Worm (Caenorhabditis elegans) whole organism, L4 larva: Measurements from ENCODE around the gene sra-28.

ENCODE experiments used
- D1046.2 ChIP-seq: fragments of 200-800 bp; sonication (Bioruptor generic); IDR thresholded peaks from 2 replicates; pipeline ENCODE4 v1.3.6; 2022; ENCODE audit warnings: missing genetic modification characterization, missing compliant biosample characterization
- F10B5.3 ChIP-seq: sonication (generic microtip); optimal IDR thresholded peaks from 2 replicates; lab custom pipeline; 2016; ENCODE audit warnings: mild to moderate bottlenecking, missing genetic modification characterization, missing compliant biosample characterization
- F37D6.2 ChIP-seq: sonication (generic microtip); optimal IDR thresholded peaks from 2 replicates; lab custom pipeline; 2016; ENCODE audit warnings: mild to moderate bottlenecking, missing genetic modification characterization, missing compliant biosample characterization
- F44E2.7 ChIP-seq: fragments of 200-800 bp; sonication (Bioruptor generic); IDR thresholded peaks from 2 replicates; pipeline ENCODE4 v2.1.2; 2022; ENCODE audit warnings: missing genetic modification characterization, missing compliant biosample characterization
- R02D3.7 ChIP-seq: fragments of 150-350 bp; sonication (generic microtip); optimal IDR thresholded peaks from 3 replicates; lab custom pipeline; 2014; ENCODE audit warnings: missing biosample characterization, missing genetic modification characterization
- Y75B8A.6 ChIP-seq: fragments of 200-800 bp; sonication (Bioruptor generic); IDR thresholded peaks from 2 replicates; pipeline ENCODE4 v1.3.6; 2022; ENCODE audit warnings: missing genetic modification reagents, missing genetic modification characterization, missing compliant biosample characterization
- ZK337.2 ChIP-seq: fragments of 200-800 bp; sonication (Bioruptor generic); IDR thresholded peaks from 2 replicates; pipeline ENCODE4 v1.3.6; 2022; ENCODE audit warnings: missing genetic modification reagents, missing genetic modification characterization, missing compliant biosample characterization
- ZK546.5 ChIP-seq, 2 experiments: sonication (generic microtip); optimal IDR thresholded peaks; 2 replicates each; lab custom pipeline; 2017; ENCODE audit warnings: missing biosample characterization in 2 of 2, missing genetic modification characterization in 2 of 2
- aly-2 ChIP-seq: sonication (generic microtip); optimal IDR thresholded peaks from 2 replicates; lab custom pipeline; 2018; ENCODE audit warnings: missing biosample characterization, missing genetic modification characterization
- attf-4 ChIP-seq: sonication (generic microtip); optimal IDR thresholded peaks from 3 replicates; lab custom pipeline; 2017; ENCODE audit warnings: missing biosample characterization, missing genetic modification characterization
- ceh-20 ChIP-seq: fragments of 200-800 bp; sonication (Bioruptor generic); IDR thresholded peaks from 2 replicates; pipeline ENCODE4 v1.3.6; 2022; ENCODE audit warnings: missing genetic modification reagents, missing genetic modification characterization, missing compliant biosample characterization
- ceh-28 ChIP-seq: fragments of 150-350 bp; optimal IDR thresholded peaks from 2 replicates; lab custom pipeline; 2014; ENCODE audit warnings: missing biosample characterization, missing genetic modification reagents, missing genetic modification characterization
- ceh-62 ChIP-seq: sonication (generic microtip); optimal IDR thresholded peaks from 2 replicates; lab custom pipeline; 2017; ENCODE audit warnings: missing biosample characterization, missing genetic modification characterization
- cey-2 ChIP-seq: sonication (generic microtip); optimal IDR thresholded peaks from 3 replicates; lab custom pipeline; 2017; ENCODE audit warnings: missing genetic modification characterization, mild to moderate bottlenecking, missing compliant biosample characterization, antibody characterized with exemption, borderline replicate concordance; ENCODE audit not compliant: insufficient read depth
- ctbp-1 ChIP-seq: fragments of 200-800 bp; sonication (Bioruptor generic); IDR thresholded peaks from 2 replicates; pipeline ENCODE4 v1.3.6; 2022; ENCODE audit warnings: missing genetic modification reagents, missing genetic modification characterization, missing compliant biosample characterization
- daf-8 ChIP-seq: fragments of 200-800 bp; sonication (Bioruptor generic); IDR thresholded peaks from 2 replicates; pipeline ENCODE4 v1.3.6; 2022; ENCODE audit warnings: missing genetic modification characterization, missing compliant biosample characterization
- dmd-6 ChIP-seq: fragments of 200-800 bp; sonication (Bioruptor generic); IDR thresholded peaks from 2 replicates; pipeline ENCODE4 v1.3.6; 2022; ENCODE audit warnings: missing genetic modification reagents, missing genetic modification characterization, missing compliant biosample characterization
- dmd-8 ChIP-seq: fragments of 200-800 bp; sonication (Bioruptor generic); IDR thresholded peaks from 2 replicates; pipeline ENCODE4 v1.3.6; 2022; ENCODE audit warnings: missing genetic modification characterization, missing compliant biosample characterization
- dmd-9 ChIP-seq: fragments of 200-800 bp; sonication (Bioruptor generic); IDR thresholded peaks from 2 replicates; pipeline ENCODE4 v1.3.6; 2022; ENCODE audit warnings: missing genetic modification reagents, missing genetic modification characterization, missing compliant biosample characterization
- dpl-1 ChIP-seq: fragments of 150-350 bp; optimal IDR thresholded peaks from 2 replicates; lab custom pipeline; 2014; ENCODE audit warnings: missing biosample characterization, missing genetic modification reagents, missing genetic modification characterization
- hif-1 ChIP-seq, 2 experiments: sonication (generic microtip); optimal IDR thresholded peaks; 2 replicates each; lab custom pipeline; 2016 to 2017; ENCODE audit warnings: missing compliant biosample characterization in 2 of 2, missing genetic modification characterization in 2 of 2, missing genetic modification reagents in 2 of 2, missing genotype in 2 of 2, mild to moderate bottlenecking in 1 of 2
- jun-1 ChIP-seq: fragments of 150-350 bp; optimal IDR thresholded peaks from 2 replicates; lab custom pipeline; 2014; ENCODE audit warnings: missing biosample characterization, missing genetic modification reagents, missing genetic modification characterization
- lim-7 ChIP-seq: fragments of 200-800 bp; sonication (Bioruptor generic); IDR thresholded peaks from 2 replicates; pipeline ENCODE4 v1.3.6; 2022; ENCODE audit warnings: missing genetic modification characterization, missing compliant biosample characterization
- lin-29 ChIP-seq: fragments of 200-800 bp; sonication (Bioruptor generic); IDR thresholded peaks from 2 replicates; pipeline ENCODE4 v1.3.6; 2022; ENCODE audit warnings: missing genetic modification reagents, missing genetic modification characterization, missing compliant biosample characterization
- lin-38 ChIP-seq: fragments of 200-800 bp; sonication (Bioruptor generic); IDR thresholded peaks from 2 replicates; pipeline ENCODE4 v1.3.6; 2022; ENCODE audit warnings: missing genetic modification reagents, missing genetic modification characterization, missing compliant biosample characterization
- lin-39 ChIP-seq: fragments of 150-350 bp; optimal IDR thresholded peaks from 2 replicates; lab custom pipeline; 2014; ENCODE audit warnings: missing biosample characterization, missing genetic modification reagents, missing genetic modification characterization
- lir-3 ChIP-seq: sonication (generic microtip); optimal IDR thresholded peaks from 2 replicates; lab custom pipeline; 2016; ENCODE audit warnings: mild to moderate bottlenecking, missing genetic modification characterization, missing compliant biosample characterization
- lsy-2 ChIP-seq, 2 experiments: fragments of 150-350 bp in 1 of 2; sonication (generic microtip) in 1 of 2; optimal IDR thresholded peaks; 2 replicates each; lab custom pipeline; 2014 to 2017; ENCODE audit warnings: missing biosample characterization in 2 of 2, missing genetic modification characterization in 2 of 2
- madf-5 ChIP-seq, 2 experiments: fragments of 200-800 bp; sonication (Bioruptor generic); IDR thresholded peaks; 2 replicates each; pipeline ENCODE4 v1.3.6; 2022; ENCODE audit warnings: missing compliant biosample characterization in 2 of 2, missing genetic modification characterization in 2 of 2
- mdl-1 ChIP-seq, 2 experiments: fragments of 150-350 bp in 1 of 2; sonication (generic microtip) in 1 of 2; optimal IDR thresholded peaks; 2 replicates each; lab custom pipeline; 2014 to 2017; ENCODE audit warnings: missing biosample characterization in 2 of 2, missing genetic modification characterization in 2 of 2
- nhr-237 ChIP-seq: sonication (generic microtip); optimal IDR thresholded peaks from 2 replicates; lab custom pipeline; 2017; ENCODE audit warnings: missing biosample characterization, missing genetic modification characterization
- nhr-25 ChIP-seq: sonication (generic microtip); optimal IDR thresholded peaks from 2 replicates; lab custom pipeline; 2017; ENCODE audit warnings: missing genetic modification characterization, mild to moderate bottlenecking, missing compliant biosample characterization, antibody characterized with exemption, moderate library complexity, borderline replicate concordance; ENCODE audit not compliant: insufficient read depth
- nhr-28 ChIP-seq: fragments of 150-350 bp; optimal IDR thresholded peaks from 2 replicates; lab custom pipeline; 2014; ENCODE audit warnings: missing biosample characterization, missing genetic modification characterization
- nhr-41 ChIP-seq: fragments of 200-800 bp; sonication (Bioruptor generic); IDR thresholded peaks from 2 replicates; pipeline ENCODE4 v1.3.6; 2022; ENCODE audit warnings: missing genetic modification reagents, missing genetic modification characterization, missing compliant biosample characterization
- nhr-48 ChIP-seq: sonication (generic microtip); optimal IDR thresholded peaks from 2 replicates; lab custom pipeline; 2016; ENCODE audit warnings: mild to moderate bottlenecking, missing genetic modification characterization, missing compliant biosample characterization
- nhr-76 ChIP-seq: fragments of 150-350 bp; optimal IDR thresholded peaks from 2 replicates; lab custom pipeline; 2014; ENCODE audit warnings: missing biosample characterization, missing genetic modification characterization
- php-3 ChIP-seq: fragments of 200-800 bp; sonication (Bioruptor generic); IDR thresholded peaks from 2 replicates; pipeline ENCODE4 v1.3.6; 2022; ENCODE audit warnings: missing genetic modification reagents, missing genetic modification characterization, missing compliant biosample characterization
- sdz-12 ChIP-seq: fragments of 200-800 bp; sonication (Bioruptor generic); optimal IDR thresholded peaks from 2 replicates; lab custom pipeline; 2018; ENCODE audit warnings: mild to moderate bottlenecking, missing genetic modification characterization, missing compliant biosample characterization
- set-16 ChIP-seq: fragments of 200-800 bp; sonication (Bioruptor generic); IDR thresholded peaks from 2 replicates; pipeline ENCODE4 v1.3.6; 2022; ENCODE audit warnings: missing genetic modification reagents, missing genetic modification characterization, missing compliant biosample characterization
- snpc-1.2 ChIP-seq: fragments of 200-800 bp; sonication (Bioruptor generic); IDR thresholded peaks from 2 replicates; pipeline ENCODE4 v1.3.6; 2022; ENCODE audit warnings: missing genetic modification reagents, missing genetic modification characterization, missing compliant biosample characterization
- spr-3 ChIP-seq: fragments of 200-800 bp; sonication (Bioruptor generic); optimal IDR thresholded peaks from 2 replicates; lab custom pipeline; 2018; ENCODE audit warnings: mild to moderate bottlenecking, missing genetic modification characterization, missing compliant biosample characterization
- unc-39 ChIP-seq: sonication (generic microtip); optimal IDR thresholded peaks from 2 replicates; lab custom pipeline; 2017; ENCODE audit warnings: missing biosample characterization, missing genetic modification characterization
- unc-62 ChIP-seq, 3 experiments: fragments of 150-350 bp in 1 of 3; sonication (generic microtip); optimal IDR thresholded peaks in 2 of 3; peaks in 1 of 3; 1 replicate in 1 of 3; 2 replicates in 2 of 3; lab custom pipeline; 2014 to 2017; ENCODE audit warnings: missing biosample characterization in 3 of 3, missing genetic modification characterization in 3 of 3, missing genetic modification reagents in 3 of 3, missing genotype in 1 of 3
- vab-7 ChIP-seq: fragments of 200-800 bp; sonication (Bioruptor generic); IDR thresholded peaks from 2 replicates; pipeline ENCODE4 v1.3.6; 2022; ENCODE audit warnings: missing genetic modification reagents, missing genetic modification characterization, missing compliant biosample characterization
- zag-1 ChIP-seq: fragments of 150-350 bp; optimal IDR thresholded peaks from 2 replicates; lab custom pipeline; 2014; ENCODE audit warnings: missing biosample characterization, missing genetic modification characterization
- zfp-2 ChIP-seq: sonication (generic microtip); optimal IDR thresholded peaks from 2 replicates; lab custom pipeline; 2016; ENCODE audit warnings: mild to moderate bottlenecking, missing genetic modification characterization, missing compliant biosample characterization
- zfp-3 ChIP-seq: fragments of 200-800 bp; sonication (Bioruptor generic); conservative IDR thresholded peaks from 2 replicates; pipeline ENCODE4 v1.3.6; 2022; ENCODE audit warnings: missing genetic modification reagents, missing genetic modification characterization, missing compliant biosample characterization
- zip-11 ChIP-seq: fragments of 200-800 bp; sonication (Bioruptor generic); IDR thresholded peaks from 2 replicates; pipeline ENCODE4 v1.3.6; 2022; ENCODE audit warnings: missing genetic modification characterization, missing compliant biosample characterization

sra-28 gene

DNA sequence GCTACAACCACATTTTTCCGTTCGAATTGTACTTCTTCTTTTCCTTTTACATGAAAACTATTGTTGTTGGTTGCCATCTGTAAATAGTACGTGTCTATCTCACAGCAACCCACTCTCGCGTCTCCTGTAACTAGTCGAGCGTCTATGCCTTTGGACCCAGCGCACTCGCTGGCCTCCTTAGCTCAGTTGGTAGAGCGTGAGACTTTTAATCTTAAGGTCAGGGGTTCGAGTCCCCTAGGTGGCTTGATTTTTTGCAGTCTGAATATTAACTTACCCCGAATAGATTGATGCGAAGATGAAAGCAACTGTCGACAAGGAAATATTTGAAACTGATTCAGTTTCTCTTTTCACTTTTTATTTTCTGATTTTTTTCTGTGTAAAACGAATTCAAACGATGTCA lies 8.5 kb downstream of the sra-28 start, which contains the start of gene mpz-3 (continued):
- TF ChIP-seq ceh-28 (tag; lab: Kevin White, UChicago) (no peak), ceh-62 (tag; lab: Kevin White, UChicago) (no peak), set-16 (GFP tag; lab: Robert Waterston, UW) (no peak), cey-2 (tag; lab: Kevin White, UChicago) (no peak), lim-7 (GFP tag; lab: Robert Waterston, UW) (peak; percentile 87), zag-1 (no peak), Y75B8A.6 (GFP tag; lab: Robert Waterston, UW) (no peak), zip-11 (GFP tag; lab: Robert Waterston, UW) (no peak), lsy-2 (tag; optimal IDR thresholded peaks at IDR 0.05; lab: Kevin White, UChicago) (no peak), daf-8 (GFP tag; lab: Robert Waterston, UW) (0 out of 2 replicates have a peak, but pooled peaks have one; percentile 37), mdl-1 (tag; optimal IDR thresholded peaks at IDR 0.05; lab: Kevin White, UChicago) (peak in 1 of 2 experiments; percentile 32), nhr-76 (tag; lab: Kevin White, UChicago) (no peak), lin-29 (GFP tag; lab: Robert Waterston, UW) (no peak), ctbp-1 (GFP tag; lab: Robert Waterston, UW) (peak; percentile 55; the same call in 1 of the 2 replicates), nhr-25 (tag; lab: Kevin White, UChicago) (no peak), ZK546.5 (tag; optimal IDR thresholded peaks at IDR 0.05; lab: Kevin White, UChicago) (no peak), nhr-48 (tag; lab: Kevin White, UChicago) (peak; percentile 26), spr-3 (GFP tag; lab: Kevin White, UChicago) (no peak), php-3 (GFP tag; lab: Robert Waterston, UW) (no peak)

DNA sequence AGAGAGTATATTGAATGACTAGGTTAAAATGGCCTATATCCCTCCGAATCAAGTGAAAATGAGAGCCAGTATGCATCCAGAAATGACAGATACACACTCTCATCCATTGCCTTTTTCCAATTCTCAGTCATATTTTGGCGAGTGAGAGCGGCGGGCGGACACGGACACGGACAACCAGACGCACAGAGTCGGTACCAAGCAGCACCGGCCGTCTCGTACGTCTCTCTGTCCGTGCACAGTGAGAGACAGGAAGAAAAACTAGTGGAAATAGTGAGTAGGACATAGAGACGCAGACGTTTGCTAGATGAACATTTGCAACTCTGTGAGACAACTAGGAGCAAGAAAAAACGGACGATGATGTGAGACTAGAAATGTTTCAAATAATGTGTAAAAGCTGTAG lies 10.3 kb downstream of the sra-28 start:
- TF ChIP-seq lir-3 (tag; lab: Kevin White, UChicago) (no peak), aly-2 (tag; lab: Kevin White, UChicago) (no peak), dmd-9 (no peak), zfp-3 (GFP tag; lab: Robert Waterston, UW) (no peak), lin-38 (GFP tag; lab: Robert Waterston, UW) (no peak), madf-5 (GFP tag; IDR thresholded peaks at IDR 0.05; lab: Robert Waterston, UW) (no peak), F44E2.7 (GFP tag; lab: Robert Waterston, UW) (no peak), lin-39 (no peak), nhr-28 (tag; lab: Kevin White, UChicago) (no peak), ceh-20 (GFP tag; lab: Robert Waterston, UW) (no peak), nhr-25 (tag; lab: Kevin White, UChicago) (no peak), zfp-2 (tag; lab: Kevin White, UChicago) (no peak), dmd-8 (no peak), dmd-6 (GFP tag; lab: Robert Waterston, UW) (no peak), dpl-1 (GFP tag; lab: Kevin White, UChicago) (no peak), nhr-41 (no peak), zag-1 (no peak), F10B5.3 (tag; lab: Kevin White, UChicago) (no peak), D1046.2 (GFP tag; lab: Robert Waterston, UW) (no peak), mdl-1 (tag; optimal IDR thresholded peaks at IDR 0.05; lab: Kevin White, UChicago) (peak in 1 of 2 experiments; percentile 27), hif-1 (tag; optimal IDR thresholded peaks at IDR 0.05; lab: Kevin White, UChicago) (peak in 1 of 2 experiments; percentile 7), attf-4 (no peak), snpc-1.2 (GFP tag; lab: Robert Waterston, UW) (no peak), ZK337.2 (GFP tag; lab: Robert Waterston, UW) (no peak), unc-62 (GFP tag; optimal IDR thresholded peaks at IDR 0.05 in 1 of 2; lab: Kevin White, UChicago) (peak in 1 of 2 experiments; percentile 13), unc-62 (tag; optimal IDR thresholded peaks at IDR 0.05; lab: Kevin White, UChicago) (no peak), jun-1 (tag; lab: Kevin White, UChicago) (no peak), sdz-12 (GFP tag; lab: Kevin White, UChicago) (no peak), vab-7 (GFP tag; lab: Robert Waterston, UW) (no peak), nhr-237 (tag; lab: Kevin White, UChicago) (no peak), ctbp-1 (GFP tag; lab: Robert Waterston, UW) (peak; percentile 49; the same call in 1 of the 2 replicates), unc-39 (tag; lab: Kevin White, UChicago) (no peak), spr-3 (GFP tag; lab: Kevin White, UChicago) (no peak), F37D6.2 (tag; lab: Kevin White, UChicago) (peak; percentile 27), nhr-48 (tag; lab: Kevin White, UChicago) (no peak), R02D3.7 (tag; lab: Kevin White, UChicago) (no peak)
